Fruit fly (Drosophila melanogaster): ENCODE data around the gene Or85d.

Or85d gene

dm6 chr3R:8517752-8518185 is 34.6 kb upstream of the Or85d start, which contains the start of gene CG11737 (continued):
- TF ChIP-seq CG7963 (GFP tag; IDR thresholded peaks at IDR 0.05; ENCODE audit: partially characterized antibody) (peak; percentile 60; the same call in 2 of the 3 replicates), CG4360 (GFP tag; IDR thresholded peaks at IDR 0.05) (peak; percentile 89), eve (GFP tag; optimal IDR thresholded peaks at IDR 0.05) (no peak), chn (GFP tag; optimal IDR thresholded peaks at IDR 0.05) (no peak), CG12391 (tag; optimal IDR thresholded peaks at IDR 0.05) (no peak), Oli (tag; optimal IDR thresholded peaks at IDR 0.05) (no peak), Hr51 (GFP tag; optimal IDR thresholded peaks at IDR 0.05) (no peak), caup (GFP tag; optimal IDR thresholded peaks at IDR 0.05; ENCODE audit: severe bottlenecking) (no peak), cato (GFP tag; optimal IDR thresholded peaks at IDR 0.05; ENCODE audit: borderline replicate concordance) (no peak), HLH54F (GFP tag; optimal IDR thresholded peaks at IDR 0.05) (no peak), Myb (GFP tag; optimal IDR thresholded peaks at IDR 0.05) (no peak), emc (GFP tag; optimal IDR thresholded peaks at IDR 0.05) (no peak), YL-1 (GFP tag; optimal IDR thresholded peaks at IDR 0.05) (peak; percentile 17), dmrt99B (tag; optimal IDR thresholded peaks at IDR 0.05) (no peak), tgo (GFP tag; IDR thresholded peaks at IDR 0.05) (no peak), CTCF (GFP tag; optimal IDR thresholded peaks at IDR 0.05) (no peak), dysf (GFP tag; IDR thresholded peaks at IDR 0.05) (no peak), CG12299 (tag; optimal IDR thresholded peaks at IDR 0.05) (no peak), CG8765 (GFP tag; IDR thresholded peaks at IDR 0.05) (no peak), CG10654 (GFP tag; optimal IDR thresholded peaks at IDR 0.05) (no peak), kah (GFP tag; optimal IDR thresholded peaks at IDR 0.05) (peak; percentile 94), Antp (GFP tag; optimal IDR thresholded peaks at IDR 0.05) (peak; percentile 31), CG11398 (GFP tag; optimal IDR thresholded peaks at IDR 0.05) (no peak), z (GFP tag; IDR thresholded peaks at IDR 0.05) (no peak), slbo (GFP tag; IDR thresholded peaks at IDR 0.05) (no peak), Ada2b (GFP tag; IDR thresholded peaks at IDR 0.05) (no peak), CG11085 (GFP tag; IDR thresholded peaks at IDR 0.05) (no peak), Dp (GFP tag; optimal IDR thresholded peaks at IDR 0.05) (peak; percentile 95), NC2β (GFP tag; optimal IDR thresholded peaks at IDR 0.05) (no peak), PHDP (tag; optimal IDR thresholded peaks at IDR 0.05) (no peak), salm (tag; optimal IDR thresholded peaks at IDR 0.05) (no peak), CG3407 (GFP tag; optimal IDR thresholded peaks at IDR 0.05) (no peak), jumu (GFP tag; optimal IDR thresholded peaks at IDR 0.05) (no peak), gt (GFP tag; IDR thresholded peaks at IDR 0.05) (no peak), Mad (GFP tag; optimal IDR thresholded peaks at IDR 0.05) (no peak), Fer1 (GFP tag; optimal IDR thresholded peaks at IDR 0.05) (no peak), Hr3 (GFP tag; optimal IDR thresholded peaks at IDR 0.05) (no peak), GATAe (GFP tag; conservative IDR thresholded peaks at IDR 0.05) (no peak), esg (GFP tag; conservative IDR thresholded peaks at IDR 0.05) (no peak), sens (GFP tag) (peak; percentile 71), al (GFP tag; IDR thresholded peaks at IDR 0.05) (no peak), C15 (GFP tag; IDR thresholded peaks at IDR 0.05) (no peak), nerfin-2 (GFP tag; IDR thresholded peaks at IDR 0.05; ENCODE audit: partially characterized antibody) (peak; percentile 66; the same call in 1 of the 2 replicates), amos (GFP tag; IDR thresholded peaks at IDR 0.05; ENCODE audit: partially characterized antibody) (peak; percentile 56), CG2116 (GFP tag; optimal IDR thresholded peaks at IDR 0.05) (peak; percentile 82), CG4617 (GFP tag; optimal IDR thresholded peaks at IDR 0.05; ENCODE audit: borderline replicate concordance) (peak; percentile 50), ara (GFP tag; IDR thresholded peaks at IDR 0.05) (no peak), CG34376 (GFP tag; optimal IDR thresholded peaks at IDR 0.05) (no peak), tna (GFP tag; IDR thresholded peaks at IDR 0.05; ENCODE audit: partially characterized antibody) (peak; percentile 62), CG17359 (tag; optimal IDR thresholded peaks at IDR 0.05) (no peak), ranshi (GFP tag; IDR thresholded peaks at IDR 0.05) (no peak), sima (GFP tag; optimal IDR thresholded peaks at IDR 0.05) (no peak)

Measured in whole organism, embryonic.